Worm (Caenorhabditis elegans): ENCODE measurements around the gene tes-1.

DNA sequence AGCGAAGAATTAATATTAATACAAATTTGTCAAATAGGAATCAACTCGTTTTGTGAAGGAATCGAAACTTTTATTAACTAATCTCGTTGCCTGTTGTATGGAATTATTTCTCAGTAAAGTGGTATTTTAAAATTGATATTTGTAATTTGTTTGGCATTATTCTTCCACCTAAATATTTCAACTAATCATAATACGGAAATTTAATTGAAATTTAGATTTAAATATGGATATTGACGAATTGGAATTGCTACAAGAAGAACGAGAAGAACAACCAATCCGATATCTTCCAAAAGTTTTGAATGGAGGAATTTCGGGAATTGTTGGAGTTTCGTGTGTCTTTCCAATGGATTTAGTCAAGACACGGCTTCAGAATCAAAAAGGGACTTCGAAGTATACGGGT lies 23.6 kb upstream of the tes-1 start, which contains the start of gene slc-25A18.2:
- TF ChIP-seq ceh-9 (tag; optimal IDR thresholded peaks at IDR 0.05) (no peak), egl-27 (tag; optimal IDR thresholded peaks at IDR 0.05) (no peak), nhr-12 (tag; optimal IDR thresholded peaks at IDR 0.05) (no peak), ama-1 (optimal IDR thresholded peaks at IDR 0.05) (no peak), nhr-76 (tag; optimal IDR thresholded peaks at IDR 0.05) (no peak), ceh-82 (tag; optimal IDR thresholded peaks at IDR 0.05) (no peak)

Data from whole organism, L3 larva.